Worm (Caenorhabditis elegans): ENCODE data around the gene prp-21.

DNA sequence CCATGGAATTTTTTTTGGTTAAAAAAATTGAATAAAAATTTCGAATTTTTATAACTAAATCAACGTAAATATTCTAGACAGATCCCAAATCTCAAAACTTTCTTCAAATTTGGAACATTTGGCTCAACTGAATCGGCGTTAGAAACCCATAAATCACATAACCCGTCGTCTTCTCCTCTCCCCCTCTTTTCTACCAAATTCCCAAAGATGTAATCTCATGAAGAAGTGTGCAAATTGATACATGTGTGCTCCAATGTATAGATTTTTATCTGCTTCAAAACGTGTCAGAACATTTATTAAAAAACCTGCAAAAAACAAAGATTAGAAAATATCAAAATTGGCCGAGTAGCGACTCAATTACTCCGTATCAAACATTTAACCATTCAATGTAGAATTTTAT is 28.0 kb downstream of the prp-21 start:
- TF ChIP-seq pqm-1 (tag; optimal IDR thresholded peaks at IDR 0.05) (no peak), nhr-77 (tag; optimal IDR thresholded peaks at IDR 0.05) (no peak), elt-2 (tag; optimal IDR thresholded peaks at IDR 0.05) (no peak), nhr-25 (tag; optimal IDR thresholded peaks at IDR 0.05) (no peak), mdl-1 (tag; optimal IDR thresholded peaks at IDR 0.05) (no peak), daf-12 (tag; optimal IDR thresholded peaks at IDR 0.05) (no peak), snpc-4 (tag; optimal IDR thresholded peaks at IDR 0.05) (no peak), lin-15B (tag; optimal IDR thresholded peaks at IDR 0.05) (no peak), tbx-2 (tag; optimal IDR thresholded peaks at IDR 0.05) (no peak), ceh-28 (tag; optimal IDR thresholded peaks at IDR 0.05) (no peak), ztf-4 (tag; optimal IDR thresholded peaks at IDR 0.05) (no peak)
